Worm (Caenorhabditis elegans) whole organism, mixed stage, embryonic: ENCODE data around the gene ZK856.7.

Experiments used
- M03D4.4 ChIP-seq: sonication (generic microtip); optimal IDR thresholded peaks from 2 replicates; lab custom pipeline; 2017; ENCODE audit warnings: mild to moderate bottlenecking, missing genetic modification characterization, missing compliant biosample characterization
- blmp-1 ChIP-seq: fragments of 150-350 bp; optimal IDR thresholded peaks from 2 replicates; lab custom pipeline; 2014; ENCODE audit warnings: missing biosample characterization, missing genetic modification characterization
- cnd-1 ChIP-seq: fragments of 200-800 bp; sonication (Bioruptor generic); optimal IDR thresholded peaks from 2 replicates; lab custom pipeline; 2018; ENCODE audit warnings: mild to moderate bottlenecking, missing genetic modification characterization, missing compliant biosample characterization
- lin-13 ChIP-seq: fragments of 150-350 bp; optimal IDR thresholded peaks from 2 replicates; lab custom pipeline; 2014; ENCODE audit warnings: missing biosample characterization, missing genetic modification characterization
- lin-32 ChIP-seq: fragments of 200-800 bp; sonication (Bioruptor generic); optimal IDR thresholded peaks from 2 replicates; lab custom pipeline; 2018; ENCODE audit warnings: mild to moderate bottlenecking, missing genetic modification characterization, missing compliant biosample characterization
- lsy-2 ChIP-seq: fragments of 150-350 bp; optimal IDR thresholded peaks from 2 replicates; lab custom pipeline; 2014; ENCODE audit warnings: missing biosample characterization, missing genetic modification characterization
- mab-5 ChIP-seq: fragments of 150-350 bp; optimal IDR thresholded peaks from 2 replicates; lab custom pipeline; 2014; ENCODE audit warnings: missing biosample characterization, missing genetic modification characterization
- mep-1 ChIP-seq: fragments of 150-350 bp; optimal IDR thresholded peaks from 2 replicates; lab custom pipeline; 2017; ENCODE audit warnings: missing biosample characterization, missing genetic modification reagents, missing genetic modification characterization, inconsistent platforms
- nhr-12 ChIP-seq: fragments of 150-350 bp; optimal IDR thresholded peaks from 2 replicates; lab custom pipeline; 2014; ENCODE audit warnings: missing biosample characterization, missing genetic modification characterization
- snpc-4 ChIP-seq: fragments of 150-350 bp; optimal IDR thresholded peaks from 2 replicates; lab custom pipeline; 2014; ENCODE audit warnings: missing biosample characterization, missing genetic modification characterization
- sptf-1 ChIP-seq: sonication (generic microtip); optimal IDR thresholded peaks from 2 replicates; lab custom pipeline; 2017; ENCODE audit warnings: mild to moderate bottlenecking, missing genetic modification characterization, moderate library complexity, missing compliant biosample characterization
- unc-39 ChIP-seq: fragments of 150-350 bp; optimal IDR thresholded peaks from 2 replicates; lab custom pipeline; 2014; ENCODE audit warnings: missing biosample characterization, missing genetic modification characterization
- unc-62 ChIP-seq: fragments of 150-350 bp; optimal IDR thresholded peaks from 2 replicates; lab custom pipeline; 2014; ENCODE audit warnings: missing biosample characterization, missing genetic modification reagents, missing genetic modification characterization

DNA sequence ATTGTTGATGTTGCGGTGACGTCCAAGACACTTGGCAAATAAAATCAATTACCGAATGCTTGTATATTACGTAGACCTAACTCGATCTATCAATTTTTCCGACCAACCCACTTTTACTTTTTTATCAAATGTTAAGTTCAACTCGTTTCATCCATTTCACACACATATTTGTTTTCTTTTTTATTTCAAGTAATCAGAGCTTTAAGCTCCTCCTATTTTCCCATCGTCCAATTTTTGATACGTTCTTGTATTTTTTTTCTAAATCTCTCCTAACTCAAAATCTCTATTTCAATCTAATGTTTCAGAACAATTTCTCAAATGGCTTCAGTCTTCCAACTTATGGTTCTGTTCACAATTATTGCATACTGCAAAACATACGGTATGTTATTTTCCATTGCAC is 3.5 kb upstream of the ZK856.7 start, which contains the start of gene ZK856.6:
- TF ChIP-seq lin-32 (GFP tag; lab: Kevin White, UChicago) (no peak), lsy-2 (no peak), nhr-12 (tag; lab: Kevin White, UChicago) (no peak), snpc-4 (tag; lab: Kevin White, UChicago) (no peak), M03D4.4 (no peak), cnd-1 (no peak), unc-39 (tag; lab: Kevin White, UChicago) (no peak), lin-13 (no peak), sptf-1 (tag; lab: Kevin White, UChicago) (no peak), mab-5 (tag; lab: Kevin White, UChicago) (no peak), blmp-1 (tag; lab: Kevin White, UChicago) (no peak), unc-62 (GFP tag; lab: Kevin White, UChicago) (no peak), mep-1 (tag; lab: Kevin White, UChicago) (no peak)
